Worm (Caenorhabditis elegans) whole organism, late embryonic: Measurements from ENCODE around the gene srt-6.

ENCODE experiments used
- F13H6.1 ChIP-seq: sonication (generic microtip); optimal IDR thresholded peaks from 2 replicates; lab custom pipeline; 2016; ENCODE audit warnings: missing genetic modification characterization, missing compliant biosample characterization
- K09A11.1 ChIP-seq: sonication (generic microtip); optimal IDR thresholded peaks from 2 replicates; lab custom pipeline; 2017; ENCODE audit warnings: antibody characterized with exemption, mild to moderate bottlenecking, missing genetic modification characterization, missing compliant biosample characterization; ENCODE audit not compliant: insufficient read depth
- T23F11.4 ChIP-seq: fragments of 200-800 bp; sonication (Bioruptor generic); optimal IDR thresholded peaks from 2 replicates; lab custom pipeline; 2018; ENCODE audit warnings: mild to moderate bottlenecking, missing genetic modification characterization, missing compliant biosample characterization
- Y22D7AL.16 ChIP-seq: sonication (generic microtip); optimal IDR thresholded peaks from 2 replicates; lab custom pipeline; 2016; ENCODE audit warnings: missing genetic modification characterization, missing compliant biosample characterization
- ahr-1 ChIP-seq: sonication (generic microtip); optimal IDR thresholded peaks from 2 replicates; lab custom pipeline; 2016; ENCODE audit warnings: missing genetic modification characterization, missing compliant biosample characterization
- ceh-14 ChIP-seq: sonication (generic microtip); optimal IDR thresholded peaks from 2 replicates; lab custom pipeline; 2016; ENCODE audit warnings: missing genotype, missing genetic modification characterization, missing compliant biosample characterization
- ceh-2 ChIP-seq: sonication (generic microtip); optimal IDR thresholded peaks from 2 replicates; lab custom pipeline; 2016; ENCODE audit warnings: missing genotype, missing genetic modification characterization, missing compliant biosample characterization
- ceh-22 ChIP-seq: sonication (generic microtip); optimal IDR thresholded peaks from 2 replicates; lab custom pipeline; 2017; ENCODE audit warnings: missing biosample characterization, missing genetic modification characterization
- ceh-24 ChIP-seq: sonication (generic microtip); optimal IDR thresholded peaks from 2 replicates; lab custom pipeline; 2016; ENCODE audit warnings: mild to moderate bottlenecking, missing genetic modification characterization, missing compliant biosample characterization
- ceh-31 ChIP-seq: sonication (generic microtip); optimal IDR thresholded peaks from 2 replicates; lab custom pipeline; 2016; ENCODE audit warnings: missing genetic modification characterization, missing compliant biosample characterization
- ceh-6 ChIP-seq: fragments of 200-800 bp; sonication (Bioruptor generic); optimal IDR thresholded peaks from 2 replicates; lab custom pipeline; 2018; ENCODE audit warnings: mild to moderate bottlenecking, missing genetic modification characterization, missing compliant biosample characterization
- che-1 ChIP-seq: sonication (generic microtip); optimal IDR thresholded peaks from 2 replicates; lab custom pipeline; 2016; ENCODE audit warnings: mild to moderate bottlenecking, missing genetic modification characterization, missing compliant biosample characterization
- dve-1 ChIP-seq: sonication (generic microtip); optimal IDR thresholded peaks from 2 replicates; lab custom pipeline; 2017; ENCODE audit warnings: antibody characterized with exemption, mild to moderate bottlenecking, missing genetic modification characterization, missing compliant biosample characterization
- elt-2 ChIP-seq: sonication (generic microtip); optimal IDR thresholded peaks from 2 replicates; lab custom pipeline; 2016; ENCODE audit warnings: missing genetic modification reagents, missing genetic modification characterization, missing compliant biosample characterization
- ets-4 ChIP-seq: sonication (generic microtip); optimal IDR thresholded peaks from 2 replicates; lab custom pipeline; 2016; ENCODE audit warnings: missing genetic modification characterization, missing compliant biosample characterization
- eyg-1 ChIP-seq: sonication (generic microtip); optimal IDR thresholded peaks from 2 replicates; lab custom pipeline; 2016; ENCODE audit warnings: missing genotype, missing genetic modification characterization, missing compliant biosample characterization
- fkh-6 ChIP-seq: sonication (generic microtip); optimal IDR thresholded peaks from 2 replicates; lab custom pipeline; 2016; ENCODE audit warnings: missing genetic modification characterization, missing compliant biosample characterization
- gmeb-2 ChIP-seq: sonication (generic microtip); optimal IDR thresholded peaks from 2 replicates; lab custom pipeline; 2016; ENCODE audit warnings: missing genetic modification characterization, inconsistent platforms, missing compliant biosample characterization
- hlh-13 ChIP-seq: fragments of 200-800 bp; sonication (Bioruptor generic); optimal IDR thresholded peaks from 2 replicates; lab custom pipeline; 2018; ENCODE audit warnings: mild to moderate bottlenecking, missing genetic modification characterization, missing compliant biosample characterization
- hlh-15 ChIP-seq: sonication (generic microtip); optimal IDR thresholded peaks from 2 replicates; lab custom pipeline; 2016; ENCODE audit warnings: missing genetic modification characterization, missing compliant biosample characterization
- hlh-30 ChIP-seq: sonication (generic microtip); optimal IDR thresholded peaks from 2 replicates; lab custom pipeline; 2017; ENCODE audit warnings: antibody characterized with exemption, missing genetic modification characterization, missing compliant biosample characterization; ENCODE audit not compliant: insufficient read depth
- lim-6 ChIP-seq: sonication (generic microtip); optimal IDR thresholded peaks from 2 replicates; lab custom pipeline; 2016; ENCODE audit warnings: missing genetic modification characterization, missing compliant biosample characterization
- lin-11 ChIP-seq: fragments of 200-800 bp; sonication (Bioruptor generic); optimal IDR thresholded peaks from 2 replicates; lab custom pipeline; 2018; ENCODE audit warnings: mild to moderate bottlenecking, missing genetic modification characterization, missing compliant biosample characterization
- madf-2 ChIP-seq: sonication (generic microtip); optimal IDR thresholded peaks from 2 replicates; lab custom pipeline; 2017; ENCODE audit warnings: missing genetic modification characterization, missing compliant biosample characterization
- nhr-11 ChIP-seq: fragments of 150-350 bp; optimal IDR thresholded peaks from 2 replicates; lab custom pipeline; 2014; ENCODE audit warnings: missing biosample characterization, missing genetic modification characterization
- odd-2 ChIP-seq: sonication (generic microtip); optimal IDR thresholded peaks from 2 replicates; lab custom pipeline; 2017; ENCODE audit warnings: antibody characterized with exemption, mild to moderate bottlenecking, missing genetic modification characterization, missing compliant biosample characterization
- pat-9 ChIP-seq: fragments of 200-800 bp; sonication (Bioruptor generic); optimal IDR thresholded peaks from 2 replicates; lab custom pipeline; 2018; ENCODE audit warnings: mild to moderate bottlenecking, missing genetic modification characterization, moderate library complexity, missing compliant biosample characterization
- pqm-1 ChIP-seq: sonication (generic microtip); optimal IDR thresholded peaks from 2 replicates; lab custom pipeline; 2016; ENCODE audit warnings: missing genetic modification characterization, missing compliant biosample characterization
- pros-1 ChIP-seq: fragments of 150-350 bp; optimal IDR thresholded peaks from 2 replicates; lab custom pipeline; 2014; ENCODE audit warnings: missing biosample characterization, missing genetic modification reagents, missing genetic modification characterization
- ref-2 ChIP-seq: sonication (generic microtip); optimal IDR thresholded peaks from 2 replicates; lab custom pipeline; 2016; ENCODE audit warnings: missing genetic modification characterization, missing compliant biosample characterization
- rnt-1 ChIP-seq: sonication (generic microtip); optimal IDR thresholded peaks from 2 replicates; lab custom pipeline; 2016; ENCODE audit warnings: missing genetic modification characterization, missing compliant biosample characterization
- sdc-2 ChIP-seq: sonication (generic microtip); optimal IDR thresholded peaks from 2 replicates; lab custom pipeline; 2016; ENCODE audit warnings: missing genotype, missing genetic modification characterization, missing compliant biosample characterization
- sox-2 ChIP-seq: fragments of 200-800 bp; sonication (Bioruptor generic); IDR thresholded peaks from 2 replicates; pipeline ENCODE4 v1.3.6; 2022; ENCODE audit warnings: missing genetic modification reagents, missing genetic modification characterization, missing compliant biosample characterization
- unc-42 ChIP-seq: sonication (generic microtip); optimal IDR thresholded peaks from 2 replicates; lab custom pipeline; 2016; ENCODE audit warnings: missing genotype, missing genetic modification characterization, missing compliant biosample characterization
- unc-55 ChIP-seq: sonication (generic microtip); optimal IDR thresholded peaks from 2 replicates; lab custom pipeline; 2017; ENCODE audit warnings: missing biosample characterization, missing genetic modification reagents, missing genetic modification characterization
- unc-86 ChIP-seq: sonication (generic microtip); optimal IDR thresholded peaks from 2 replicates; lab custom pipeline; 2016; ENCODE audit warnings: missing genetic modification characterization, missing compliant biosample characterization
- zip-5 ChIP-seq: sonication (generic microtip); optimal IDR thresholded peaks from 2 replicates; lab custom pipeline; 2016; ENCODE audit warnings: missing genetic modification characterization, missing compliant biosample characterization

Gene srt-6

DNA sequence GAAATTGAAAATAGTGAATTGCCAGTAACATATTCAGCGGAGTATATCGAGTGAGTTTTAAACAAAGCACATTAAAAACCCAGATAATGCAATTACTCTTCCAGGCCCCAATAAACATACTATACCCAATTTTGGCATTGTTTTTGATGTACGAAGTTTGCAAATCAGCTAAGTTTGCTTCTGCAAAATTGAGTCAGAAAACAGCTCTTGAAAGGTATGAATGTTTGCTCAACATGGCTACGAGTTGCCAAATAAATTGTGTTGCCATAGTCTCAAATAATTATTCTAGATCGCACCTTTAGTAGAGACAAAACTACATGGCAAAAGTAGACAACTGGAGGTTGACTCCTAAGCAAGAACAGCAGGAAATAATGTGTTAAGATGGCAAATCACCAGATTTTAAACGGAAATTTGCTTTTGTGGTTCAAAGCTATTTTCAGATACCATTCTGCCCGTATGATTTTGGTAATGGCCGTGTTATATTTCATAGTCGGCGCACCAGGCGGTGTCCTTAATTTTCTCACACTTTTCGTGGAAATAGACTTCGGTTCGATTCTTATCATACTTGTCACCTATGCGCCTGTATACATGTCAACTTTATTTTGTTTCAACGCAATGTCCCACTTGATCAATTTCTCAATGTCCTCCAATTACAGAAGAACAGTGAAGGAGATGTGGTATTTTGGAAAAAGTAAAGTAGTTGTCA is 24.0 kb upstream of the srt-6 start:
- TF ChIP-seq hlh-13 (GFP tag; lab: Kevin White, UChicago) (no peak), sdc-2 (tag; lab: Kevin White, UChicago) (no peak), unc-55 (GFP tag; lab: Kevin White, UChicago) (no peak), ceh-2 (tag; lab: Kevin White, UChicago) (no peak), pros-1 (tag; lab: Kevin White, UChicago) (no peak), F13H6.1 (tag; lab: Kevin White, UChicago) (no peak), gmeb-2 (tag; lab: Kevin White, UChicago) (no peak), eyg-1 (tag; lab: Kevin White, UChicago) (no peak), ceh-31 (tag; lab: Kevin White, UChicago) (no peak)

DNA sequence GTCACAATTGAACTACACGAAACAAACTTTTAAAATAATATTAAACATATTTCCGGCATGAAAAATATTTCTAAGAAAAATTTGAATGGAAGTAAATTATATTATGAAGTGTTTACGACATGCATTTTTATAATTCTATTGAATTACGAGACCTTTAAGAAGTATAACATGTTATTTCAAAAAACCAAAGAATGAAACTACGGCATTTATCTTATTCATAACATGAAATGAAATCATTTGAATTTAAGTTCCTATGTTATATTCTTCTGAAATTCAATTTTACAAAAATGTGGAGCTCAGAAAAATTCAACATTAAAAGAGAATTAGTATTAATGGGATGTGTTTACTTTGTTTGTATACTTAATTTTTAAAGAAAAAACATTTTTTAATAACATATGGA is 22.4 kb upstream of the srt-6 start, which contains the start of gene srw-71:
TSS of gene srw-71 (minus strand) at position 101 of the 400 bp plus-strand sequence.
- no peak for TF ChIP-seq hlh-30 (tag; lab: Kevin White, UChicago)
- no peak for TF ChIP-seq K09A11.1 (tag; lab: Kevin White, UChicago)
- TF ChIP-seq odd-2 (tag; lab: Kevin White, UChicago) = no peak
- TF ChIP-seq rnt-1 (tag; lab: Kevin White, UChicago) = no peak
- TF ChIP-seq fkh-6 = no peak
- no peak for TF ChIP-seq unc-42 (tag; lab: Kevin White, UChicago)
- no peak for TF ChIP-seq che-1 (tag; lab: Kevin White, UChicago)
- no peak for TF ChIP-seq lin-11 (tag; lab: Kevin White, UChicago)
- TF ChIP-seq ref-2 = no peak
- no peak for TF ChIP-seq sox-2 (GFP tag; lab: Robert Waterston, UW)
- no peak for TF ChIP-seq madf-2 (tag; lab: Kevin White, UChicago)

DNA sequence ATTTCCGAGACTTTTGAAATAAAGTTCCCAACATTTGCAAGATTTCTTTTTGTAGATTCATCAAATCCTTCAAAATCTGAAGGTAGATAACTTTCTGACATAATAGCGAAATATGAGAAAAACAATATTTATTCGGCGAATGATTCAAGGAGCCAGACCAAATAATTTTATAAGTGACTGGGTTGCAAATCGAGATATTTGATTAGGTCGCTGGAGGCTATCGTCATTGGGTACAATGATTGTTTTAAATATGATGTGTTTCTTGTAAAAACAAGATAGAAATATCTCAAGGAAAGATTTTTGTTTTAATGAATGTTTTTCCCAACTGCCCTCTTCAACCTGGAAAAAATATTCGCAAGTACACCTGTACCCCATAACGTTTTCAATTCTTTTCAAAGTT is 20.3 kb upstream of the srt-6 start, which contains the start of gene srw-69:
TSS of gene srw-69 (minus strand) at position 101 of the 400 bp plus-strand sequence.
- no peak for TF ChIP-seq Y22D7AL.16 (tag; lab: Kevin White, UChicago)
- no peak for TF ChIP-seq ahr-1 (tag; lab: Kevin White, UChicago)
- TF ChIP-seq pqm-1 (tag; lab: Kevin White, UChicago) = no peak
- TF ChIP-seq unc-86 = no peak
- no peak for TF ChIP-seq hlh-15 (tag; lab: Kevin White, UChicago)
- no peak for TF ChIP-seq T23F11.4 (GFP tag; lab: Kevin White, UChicago)
- no peak for TF ChIP-seq elt-2 (tag; lab: Kevin White, UChicago)
- no peak for TF ChIP-seq ceh-22 (tag; lab: Kevin White, UChicago)
- TF ChIP-seq ceh-14 (tag; lab: Kevin White, UChicago) = no peak
- TF ChIP-seq nhr-11 (tag; lab: Kevin White, UChicago) = no peak
- TF ChIP-seq ceh-6 (GFP tag; lab: Kevin White, UChicago) = no peak
- TF ChIP-seq dve-1 = no peak
- no peak for TF ChIP-seq ceh-24 (tag; lab: Kevin White, UChicago)
- no peak for TF ChIP-seq lim-6 (tag; lab: Kevin White, UChicago)
- TF ChIP-seq ets-4 (tag; lab: Kevin White, UChicago) = no peak
- no peak for TF ChIP-seq ceh-2 (tag; lab: Kevin White, UChicago)
- no peak for TF ChIP-seq pat-9 (tag; lab: Kevin White, UChicago)
- TF ChIP-seq zip-5 (tag; lab: Kevin White, UChicago) = no peak
